Fruit fly (Drosophila melanogaster) whole organism, embryonic: Measurements from ENCODE around the gene CG5861.
A peak's percentile ranks its signal among the peaks of the same experiment; 100 is the strongest.

ENCODE experiments used
- CG10366 ChIP-seq: fragments of 200-800 bp; sonication (Bioruptor generic); IDR thresholded peaks from 2 replicates; pipeline ENCODE4 v1.3.6; 2022; ENCODE audit warnings: missing biosample characterization, missing genetic modification characterization
- CG11695 ChIP-seq: fragments of 200-800 bp; sonication (Bioruptor generic); IDR thresholded peaks from 3 replicates; pipeline ENCODE4 v1.3.6; 2022; ENCODE audit warnings: missing biosample characterization, missing genetic modification characterization
- CG11696 ChIP-seq: fragments of 200-800 bp; sonication (Bioruptor generic); IDR thresholded peaks from 2 replicates; pipeline ENCODE4 v1.3.6; 2022; ENCODE audit warnings: missing biosample characterization, missing genetic modification characterization
- CG12744 ChIP-seq: fragments of 200-800 bp; sonication (Bioruptor generic); optimal IDR thresholded peaks from 2 replicates; lab custom pipeline; 2016; ENCODE audit warnings: missing biosample characterization, missing genetic modification characterization
- CG13123 ChIP-seq: fragments of 200-800 bp; sonication (Bioruptor generic); optimal IDR thresholded peaks from 2 replicates; lab custom pipeline; 2016; ENCODE audit warnings: missing biosample characterization, missing genetic modification characterization
- CG15269 ChIP-seq: fragments of 200-800 bp; sonication (Bioruptor generic); optimal IDR thresholded peaks from 2 replicates; lab custom pipeline; 2018; ENCODE audit warnings: missing biosample characterization, mild to moderate bottlenecking, missing genetic modification characterization, moderate library complexity
- CG1529 ChIP-seq: fragments of 200-800 bp; sonication (Bioruptor generic); optimal IDR thresholded peaks from 3 replicates; lab custom pipeline; 2018; ENCODE audit warnings: missing biosample characterization, missing genetic modification characterization
- CG1603 ChIP-seq: fragments of 200-800 bp; sonication (Bioruptor generic); optimal IDR thresholded peaks from 2 replicates; lab custom pipeline; 2019; ENCODE audit warnings: missing biosample characterization, mild to moderate bottlenecking, missing genetic modification characterization, moderate library complexity
- CG16813 ChIP-seq: fragments of 200-800 bp; sonication (Bioruptor generic); IDR thresholded peaks from 3 replicates; pipeline ENCODE4 v1.3.6; 2022; ENCODE audit warnings: missing biosample characterization, missing genetic modification characterization; ENCODE audit not compliant: partially characterized antibody
- CG2202 ChIP-seq: fragments of 200-800 bp; sonication (Bioruptor generic); optimal IDR thresholded peaks from 2 replicates; lab custom pipeline; 2018; ENCODE audit warnings: missing biosample characterization, mild to moderate bottlenecking, missing genetic modification characterization
- CG31441 ChIP-seq: fragments of 200-800 bp; sonication (Bioruptor generic); IDR thresholded peaks from 2 replicates; pipeline ENCODE4 v1.3.6; 2022; ENCODE audit warnings: missing biosample characterization, missing genetic modification characterization
- CG34376 ChIP-seq: fragments of 200-800 bp; sonication (Bioruptor generic); optimal IDR thresholded peaks from 2 replicates; lab custom pipeline; 2018; ENCODE audit warnings: missing biosample characterization, mild to moderate bottlenecking, missing genetic modification characterization
- CG42726 ChIP-seq: fragments of 200-800 bp; sonication (Bioruptor generic); IDR thresholded peaks from 2 replicates; pipeline ENCODE4 v1.3.6; 2022; ENCODE audit warnings: missing biosample characterization, missing genetic modification characterization; ENCODE audit not compliant: partially characterized antibody
- CG5180 ChIP-seq: fragments of 200-800 bp; sonication (Bioruptor generic); optimal IDR thresholded peaks from 3 replicates; lab custom pipeline; 2017; ENCODE audit warnings: missing biosample characterization, missing genetic modification characterization, mild to moderate bottlenecking, moderate library complexity, missing genetic modification reagents
- CG7271 ChIP-seq: fragments of 200-800 bp; sonication (Bioruptor generic); optimal IDR thresholded peaks from 2 replicates; lab custom pipeline; 2018; ENCODE audit warnings: missing biosample characterization, mild to moderate bottlenecking, missing genetic modification characterization, moderate library complexity
- CG7987 ChIP-seq: fragments of 200-800 bp; sonication (Bioruptor generic); optimal IDR thresholded peaks from 2 replicates; lab custom pipeline; 2018; ENCODE audit warnings: missing biosample characterization, mild to moderate bottlenecking, missing genetic modification characterization, moderate library complexity
- CG8388 ChIP-seq: fragments of 200-800 bp; sonication (Bioruptor generic); optimal IDR thresholded peaks from 2 replicates; lab custom pipeline; 2019; ENCODE audit warnings: missing biosample characterization, mild to moderate bottlenecking, missing genetic modification characterization, moderate library complexity
- CG8944 ChIP-seq: fragments of 200-800 bp; sonication (Bioruptor generic); optimal IDR thresholded peaks from 3 replicates; lab custom pipeline; 2016; ENCODE audit warnings: missing biosample characterization, missing genetic modification characterization
- CG9797 ChIP-seq: fragments of 200-800 bp; sonication (Bioruptor generic); optimal IDR thresholded peaks from 3 replicates; lab custom pipeline; 2018; ENCODE audit warnings: missing biosample characterization, mild to moderate bottlenecking, missing genetic modification characterization
- D ChIP-seq, 2 experiments: fragments of 200-800 bp in 1 of 2; fragments of >200 bp in 1 of 2; sonication (Bioruptor generic) in 1 of 2; optimal IDR thresholded peaks; 2 replicates in 1 of 2; 3 replicates in 1 of 2; lab custom pipeline; 2017; ENCODE audit warnings: mild to moderate bottlenecking in 1 of 2, missing biosample characterization in 1 of 2, missing genetic modification characterization in 1 of 2, missing genetic modification reagents in 1 of 2
- H2.0 ChIP-seq: fragments of 200-800 bp; sonication (Bioruptor generic); IDR thresholded peaks from 2 replicates; pipeline ENCODE4 v1.3.6; 2022; ENCODE audit warnings: missing biosample characterization, missing genetic modification characterization
- Jarid2 ChIP-seq: fragments of 200-800 bp; sonication (Bioruptor generic); optimal IDR thresholded peaks from 3 replicates; lab custom pipeline; 2017; ENCODE audit warnings: mild to moderate bottlenecking, missing biosample characterization, missing genetic modification reagents, missing genetic modification characterization
- Lhr ChIP-seq: fragments of 200-800 bp; sonication (Bioruptor generic); optimal IDR thresholded peaks from 3 replicates; lab custom pipeline; 2017; ENCODE audit warnings: mild to moderate bottlenecking, missing biosample characterization, missing genetic modification reagents, missing genetic modification characterization
- MESR4 ChIP-seq: fragments of 200-800 bp; sonication (Bioruptor generic); optimal IDR thresholded peaks from 2 replicates; lab custom pipeline; 2018; ENCODE audit warnings: missing biosample characterization, mild to moderate bottlenecking, missing genetic modification characterization, moderate library complexity
- Nf-YA ChIP-seq: fragments of 200-800 bp; sonication (Bioruptor generic); IDR thresholded peaks from 2 replicates; pipeline ENCODE4 v1.3.6; 2022; ENCODE audit warnings: missing biosample characterization, missing genetic modification characterization
- Opbp ChIP-seq: fragments of 200-800 bp; sonication (Bioruptor generic); IDR thresholded peaks from 3 replicates; pipeline ENCODE4 v1.3.6; 2022; ENCODE audit warnings: missing biosample characterization, missing genetic modification characterization; ENCODE audit not compliant: partially characterized antibody
- Scr ChIP-seq: fragments of 200-800 bp; sonication (Bioruptor generic); IDR thresholded peaks from 2 replicates; pipeline ENCODE4 v1.3.6; 2022; ENCODE audit warnings: missing biosample characterization, missing genetic modification characterization; ENCODE audit not compliant: partially characterized antibody
- Sox100B ChIP-seq: fragments of 200-800 bp; sonication (Bioruptor generic); optimal IDR thresholded peaks from 3 replicates; lab custom pipeline; 2018; ENCODE audit warnings: missing biosample characterization, mild to moderate bottlenecking, missing genetic modification characterization
- Sry-δ ChIP-seq: fragments of 200-800 bp; sonication (Bioruptor generic); optimal IDR thresholded peaks from 2 replicates; lab custom pipeline; 2016; ENCODE audit warnings: missing biosample characterization, missing genetic modification characterization
- ac ChIP-seq: fragments of 200-800 bp; sonication (Bioruptor generic); optimal IDR thresholded peaks from 3 replicates; lab custom pipeline; 2017; ENCODE audit warnings: missing biosample characterization, mild to moderate bottlenecking, missing genetic modification characterization
- bbx ChIP-seq: fragments of 200-800 bp; sonication (Bioruptor generic); IDR thresholded peaks from 2 replicates; pipeline ENCODE4 v1.3.6; 2022; ENCODE audit warnings: missing biosample characterization, missing genetic modification characterization; ENCODE audit not compliant: partially characterized antibody
- cg ChIP-seq: fragments of 200-800 bp; sonication (Bioruptor generic); optimal IDR thresholded peaks from 3 replicates; lab custom pipeline; 2019; ENCODE audit warnings: missing biosample characterization, mild to moderate bottlenecking, missing genetic modification characterization, moderate library complexity
- danr ChIP-seq: fragments of 200-800 bp; sonication (Bioruptor generic); IDR thresholded peaks from 2 replicates; pipeline ENCODE4 v1.3.6; 2022; ENCODE audit warnings: missing biosample characterization, missing genetic modification characterization
- gcm2 ChIP-seq: fragments of 200-800 bp; sonication (Bioruptor generic); optimal IDR thresholded peaks from 2 replicates; lab custom pipeline; 2016; ENCODE audit warnings: missing biosample characterization, missing genetic modification characterization
- gem ChIP-seq: fragments of 200-800 bp; sonication (Bioruptor generic); optimal IDR thresholded peaks from 2 replicates; lab custom pipeline; 2019; ENCODE audit warnings: missing biosample characterization, mild to moderate bottlenecking, missing genetic modification characterization, moderate library complexity
- grau ChIP-seq: fragments of 200-800 bp; optimal IDR thresholded peaks from 3 replicates; lab custom pipeline; 2019; ENCODE audit warnings: missing biosample characterization, mild to moderate bottlenecking, missing genetic modification characterization, moderate library complexity
- lov ChIP-seq, 2 experiments: fragments of 200-800 bp in 1 of 2; fragments of >200 bp in 1 of 2; sonication (Bioruptor generic) in 1 of 2; IDR thresholded peaks in 1 of 2; optimal IDR thresholded peaks in 1 of 2; 2 replicates in 1 of 2; 3 replicates in 1 of 2; pipeline versions ENCODE4 v1.3.6 to Lab custom; 2017 to 2022; ENCODE audit warnings: missing biosample characterization in 1 of 2, missing genetic modification characterization in 1 of 2
- org-1 ChIP-seq: fragments of 200-800 bp; sonication (Bioruptor generic); optimal IDR thresholded peaks from 2 replicates; lab custom pipeline; 2017; ENCODE audit warnings: missing biosample characterization, missing genetic modification characterization
- phol ChIP-seq: fragments of 200-800 bp; sonication (Bioruptor generic); optimal IDR thresholded peaks from 3 replicates; lab custom pipeline; 2018; ENCODE audit warnings: missing biosample characterization, mild to moderate bottlenecking, missing genetic modification characterization, moderate library complexity
- rib ChIP-seq: fragments of 200-800 bp; sonication (Bioruptor generic); IDR thresholded peaks from 2 replicates; pipeline ENCODE4 v1.3.6; 2022; ENCODE audit warnings: missing biosample characterization, missing genetic modification characterization
- sr ChIP-seq: fragments of 200-800 bp; sonication (Bioruptor generic); IDR thresholded peaks from 3 replicates; pipeline ENCODE4 v1.3.6; 2022; ENCODE audit warnings: missing biosample characterization, missing genetic modification characterization
- stwl ChIP-seq: fragments of 200-800 bp; sonication (Bioruptor generic); optimal IDR thresholded peaks from 3 replicates; lab custom pipeline; 2018; ENCODE audit warnings: missing biosample characterization, mild to moderate bottlenecking, missing genetic modification characterization, moderate library complexity
- tin ChIP-seq: fragments of 200-800 bp; sonication (Bioruptor generic); optimal IDR thresholded peaks from 3 replicates; lab custom pipeline; 2016; ENCODE audit warnings: missing biosample characterization, missing genetic modification characterization
- tup ChIP-seq: fragments of 200-800 bp; sonication (Bioruptor generic); optimal IDR thresholded peaks from 2 replicates; lab custom pipeline; 2016; ENCODE audit warnings: missing biosample characterization, mild to moderate bottlenecking, missing genetic modification characterization, moderate library complexity
- z ChIP-seq: fragments of 200-800 bp; sonication (Bioruptor generic); IDR thresholded peaks from 3 replicates; pipeline ENCODE4 v1.3.6; 2022; ENCODE audit warnings: missing biosample characterization, missing genetic modification characterization

Gene CG5861

DNA sequence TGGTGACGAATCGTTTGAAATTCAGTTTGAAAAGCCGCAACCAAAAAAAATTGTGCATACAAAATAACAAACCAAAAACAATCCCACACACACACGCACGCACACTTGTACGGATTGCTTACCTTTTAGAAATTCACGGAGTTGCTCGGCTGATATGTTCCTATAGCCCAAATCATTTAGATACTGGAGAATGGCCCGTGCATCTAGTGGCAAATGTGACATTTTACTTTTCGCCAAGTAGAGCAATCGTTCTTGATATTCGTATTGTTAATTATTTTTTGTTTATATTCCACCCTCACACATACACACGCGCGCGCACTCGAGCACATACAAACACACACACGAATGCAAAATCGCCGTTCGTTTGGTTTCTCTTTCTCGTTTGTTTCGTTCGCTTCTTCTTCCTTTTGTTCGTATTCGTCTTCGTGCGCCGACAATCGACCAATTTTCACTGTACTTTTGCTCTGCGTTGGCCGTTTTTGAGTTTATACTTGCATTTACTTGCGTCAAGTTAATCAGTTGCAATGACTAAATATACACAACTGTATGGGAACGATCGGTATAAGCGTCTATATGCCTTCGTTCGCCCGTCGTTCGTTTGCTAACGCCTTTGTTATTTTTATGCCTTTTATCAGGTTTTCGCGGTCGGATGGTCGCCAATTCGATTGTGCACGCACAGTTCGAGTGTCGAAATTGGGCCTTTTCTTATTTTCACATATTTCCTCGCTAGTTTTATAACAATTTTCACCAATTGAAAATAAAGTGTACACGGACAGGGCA lies 44.9 kb upstream of the CG5861 start (continued):
- TF ChIP-seq CG11695 (GFP tag; lab: Robert Waterston, UW) (no peak), Jarid2 (GFP tag; lab: Kevin White, UChicago) (no peak), stwl (tag; lab: Kevin White, UChicago) (no peak), grau (tag; lab: Kevin White, UChicago) (peak; percentile 83), ac (GFP tag; lab: Kevin White, UChicago) (no peak), MESR4 (GFP tag; lab: Kevin White, UChicago) (peak; percentile 54), CG1529 (GFP tag; lab: Kevin White, UChicago) (no peak), H2.0 (GFP tag; lab: Robert Waterston, UW) (no peak), D (optimal IDR thresholded peaks at IDR 0.05; lab: Kevin White, UChicago) (peak; percentile 68), D (GFP tag; optimal IDR thresholded peaks at IDR 0.05; lab: Kevin White, UChicago) (no peak), CG13123 (GFP tag; lab: Kevin White, UChicago) (no peak), Nf-YA (no peak), cg (GFP tag; lab: Kevin White, UChicago) (peak; percentile 92), CG2202 (tag; lab: Kevin White, UChicago) (no peak), CG16813 (GFP tag; lab: Robert Waterston, UW) (no peak), CG15269 (no peak), danr (GFP tag; lab: Robert Waterston, UW) (no peak), CG12744 (GFP tag; lab: Kevin White, UChicago) (no peak), CG9797 (GFP tag; lab: Kevin White, UChicago) (no peak), CG1603 (tag; lab: Kevin White, UChicago) (no peak), CG8944 (no peak), CG11696 (GFP tag; lab: Robert Waterston, UW) (no peak), CG7987 (GFP tag; lab: Kevin White, UChicago) (no peak), sr (no peak), lov (optimal IDR thresholded peaks at IDR 0.05; lab: Kevin White, UChicago) (no peak), lov (GFP tag; IDR thresholded peaks at IDR 0.05; lab: Robert Waterston, UW) (no peak), Opbp (GFP tag; lab: Robert Waterston, UW) (no peak), Scr (GFP tag; lab: Robert Waterston, UW) (no peak)

DNA sequence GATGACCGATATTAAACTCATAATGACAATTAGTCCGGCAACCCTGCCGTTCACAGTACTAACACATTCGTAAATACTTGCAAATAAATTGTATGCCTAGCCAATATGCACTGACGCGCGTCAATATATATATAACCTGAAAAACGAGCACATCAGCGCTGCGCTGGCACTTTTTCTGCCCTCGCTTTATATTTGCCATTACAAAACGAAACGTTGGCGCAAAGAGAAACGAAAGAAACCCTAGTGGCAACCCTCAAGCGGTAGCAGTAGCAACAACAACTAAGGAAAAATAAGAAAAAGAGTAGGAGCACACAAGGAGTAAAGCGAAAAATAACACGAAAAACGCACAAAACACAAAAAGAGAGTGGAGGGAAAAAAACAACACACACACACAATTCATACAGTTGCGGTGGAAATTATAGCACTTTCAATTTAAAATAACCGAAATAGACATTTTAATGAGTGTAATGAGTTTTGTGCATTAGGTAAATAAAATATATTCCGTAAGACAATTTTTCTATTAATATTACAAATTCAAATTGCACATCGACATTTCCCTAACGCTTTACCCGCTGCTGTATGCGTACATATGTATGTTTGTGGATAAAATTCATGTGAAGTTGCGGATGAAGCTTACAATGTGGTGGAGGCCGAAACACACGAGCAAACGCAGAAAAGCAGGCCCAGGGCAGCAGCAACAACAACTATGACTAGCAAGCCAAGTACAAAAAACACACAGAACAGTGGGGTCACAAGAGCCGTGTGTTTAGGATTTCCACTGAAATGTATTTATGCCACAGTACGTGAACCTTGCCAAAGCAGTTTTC lies 43.9 kb upstream of the CG5861 start:
- TF ChIP-seq CG7271 (tag; lab: Kevin White, UChicago): peak; percentile 94
- peak; percentile 100 for TF ChIP-seq CG34376 (GFP tag; lab: Kevin White, UChicago)
- peak; percentile 93 for TF ChIP-seq sr
- no peak; the same call in 1 of the 2 replicates for TF ChIP-seq CG42726 (GFP tag; lab: Robert Waterston, UW)
- TF ChIP-seq CG1603 (tag; lab: Kevin White, UChicago): peak; percentile 99
- peak; percentile 99 for TF ChIP-seq CG8388 (GFP tag; lab: Kevin White, UChicago)
- peak; percentile 99 for TF ChIP-seq rib (GFP tag; lab: Robert Waterston, UW)
- peak; percentile 98 for TF ChIP-seq phol (tag; lab: Kevin White, UChicago)
- no peak for TF ChIP-seq bbx
- TF ChIP-seq Sox100B (GFP tag; lab: Kevin White, UChicago): peak; percentile 99
- peak; percentile 99 for TF ChIP-seq CG10366
- TF ChIP-seq CG5180 (GFP tag; lab: Kevin White, UChicago): peak; percentile 94
- peak; percentile 99 for TF ChIP-seq tin
- TF ChIP-seq org-1: peak; percentile 99
- TF ChIP-seq Lhr (GFP tag; lab: Kevin White, UChicago): peak; percentile 95
- TF ChIP-seq CG31441 (GFP tag; lab: Robert Waterston, UW): peak; percentile 96
- TF ChIP-seq gem (tag; lab: Kevin White, UChicago): peak; percentile 100
- peak; percentile 98 for TF ChIP-seq CG12744 (GFP tag; lab: Kevin White, UChicago)
- peak; percentile 96 for TF ChIP-seq tup (GFP tag; lab: Kevin White, UChicago)
- TF ChIP-seq gcm2 (GFP tag; lab: Kevin White, UChicago): peak; percentile 99
- TF ChIP-seq z (GFP tag; lab: Robert Waterston, UW): peak; percentile 84
- TF ChIP-seq Sry-δ (GFP tag; lab: Kevin White, UChicago): peak; percentile 67
